Worm (Caenorhabditis elegans) whole organism, L3 larva: ENCODE measurements around the gene W10G6.1.

ENCODE experiments used
- R02D3.7 ChIP-seq: fragments of 150-350 bp; optimal IDR thresholded peaks from 2 replicates; lab custom pipeline; 2014; ENCODE audit warnings: missing biosample characterization, missing genetic modification characterization
- ZK546.5 ChIP-seq: sonication (generic microtip); optimal IDR thresholded peaks from 2 replicates; lab custom pipeline; 2017; ENCODE audit warnings: missing biosample characterization, missing genetic modification characterization
- aly-2 ChIP-seq: fragments of 150-350 bp; optimal IDR thresholded peaks from 2 replicates; lab custom pipeline; 2014; ENCODE audit warnings: missing biosample characterization, missing genetic modification characterization
- ama-1 ChIP-seq: fragments of 150-350 bp; optimal IDR thresholded peaks from 2 replicates; lab custom pipeline; 2018
- ceh-16 ChIP-seq: sonication (generic microtip); optimal IDR thresholded peaks from 2 replicates; lab custom pipeline; 2017; ENCODE audit warnings: missing biosample characterization, missing genetic modification characterization
- ceh-28 ChIP-seq: fragments of 150-350 bp; optimal IDR thresholded peaks from 2 replicates; lab custom pipeline; 2014; ENCODE audit warnings: missing biosample characterization, missing genetic modification reagents, missing genetic modification characterization
- ceh-82 ChIP-seq: fragments of 150-350 bp; optimal IDR thresholded peaks from 2 replicates; lab custom pipeline; 2014; ENCODE audit warnings: missing biosample characterization, missing genetic modification characterization
- ceh-9 ChIP-seq: sonication (generic microtip); optimal IDR thresholded peaks from 2 replicates; lab custom pipeline; 2018; ENCODE audit warnings: missing biosample characterization, missing genetic modification characterization
- daf-12 ChIP-seq: fragments of 150-350 bp; optimal IDR thresholded peaks from 2 replicates; lab custom pipeline; 2014; ENCODE audit warnings: missing biosample characterization, missing genetic modification reagents, missing genetic modification characterization
- egl-27 ChIP-seq: sonication (generic microtip); optimal IDR thresholded peaks from 4 replicates; lab custom pipeline; 2017; ENCODE audit warnings: missing biosample characterization, missing genetic modification reagents, missing genetic modification characterization
- egl-5 ChIP-seq: fragments of 150-350 bp; optimal IDR thresholded peaks from 2 replicates; lab custom pipeline; 2017; ENCODE audit warnings: missing biosample characterization, missing genetic modification reagents, missing genetic modification characterization, inconsistent platforms
- elt-1 ChIP-seq: fragments of 150-350 bp; optimal IDR thresholded peaks from 2 replicates; lab custom pipeline; 2014; ENCODE audit warnings: missing biosample characterization, missing genetic modification characterization
- elt-2 ChIP-seq: sonication (generic microtip); optimal IDR thresholded peaks from 2 replicates; lab custom pipeline; 2016; ENCODE audit warnings: missing genetic modification reagents, mild to moderate bottlenecking, missing genetic modification characterization, missing compliant biosample characterization
- elt-3 ChIP-seq, 3 experiments: fragments of 150-350 bp in 1 of 3; sonication (generic microtip) in 2 of 3; optimal IDR thresholded peaks; 2 replicates in 2 of 3; 4 replicates in 1 of 3; lab custom pipeline; 2014 to 2017; ENCODE audit warnings: missing biosample characterization in 3 of 3, missing genetic modification characterization in 3 of 3
- eor-1 ChIP-seq, 2 experiments: fragments of 150-350 bp; optimal IDR thresholded peaks; 2 replicates each; lab custom pipeline; 2014 to 2018; ENCODE audit warnings: missing biosample characterization in 2 of 2, missing genetic modification characterization in 2 of 2
- fkh-10 ChIP-seq: sonication (generic microtip); optimal IDR thresholded peaks from 2 replicates; lab custom pipeline; 2017; ENCODE audit warnings: missing biosample characterization, missing genetic modification reagents, missing genetic modification characterization
- fkh-2 ChIP-seq: fragments of 150-350 bp; optimal IDR thresholded peaks from 2 replicates; lab custom pipeline; 2014; ENCODE audit warnings: missing biosample characterization, missing genetic modification reagents, missing genetic modification characterization
- fos-1 ChIP-seq: fragments of 150-350 bp; optimal IDR thresholded peaks from 2 replicates; lab custom pipeline; 2014; ENCODE audit warnings: missing biosample characterization, missing genetic modification characterization
- hmg-11 ChIP-seq: sonication (generic microtip); optimal IDR thresholded peaks from 2 replicates; lab custom pipeline; 2016; ENCODE audit warnings: missing genetic modification characterization, missing compliant biosample characterization
- jun-1 ChIP-seq: fragments of 150-350 bp; optimal IDR thresholded peaks from 2 replicates; lab custom pipeline; 2014; ENCODE audit warnings: missing biosample characterization, missing genetic modification reagents, missing genetic modification characterization
- lin-15B ChIP-seq: fragments of 150-350 bp; optimal IDR thresholded peaks from 2 replicates; lab custom pipeline; 2014; ENCODE audit warnings: missing biosample characterization, missing genetic modification characterization
- lin-39 ChIP-seq: fragments of 150-350 bp; optimal IDR thresholded peaks from 2 replicates; lab custom pipeline; 2018; ENCODE audit warnings: missing biosample characterization, missing genetic modification reagents, missing genetic modification characterization
- lsy-12 ChIP-seq: sonication (generic microtip); optimal IDR thresholded peaks from 2 replicates; lab custom pipeline; 2016; ENCODE audit warnings: mild to moderate bottlenecking, missing genetic modification characterization, missing compliant biosample characterization
- mdl-1 ChIP-seq: fragments of 150-350 bp; optimal IDR thresholded peaks from 2 replicates; lab custom pipeline; 2014; ENCODE audit warnings: missing biosample characterization, missing genetic modification characterization
- mml-1 ChIP-seq: fragments of 150-350 bp; sonication (generic microtip); optimal IDR thresholded peaks from 3 replicates; lab custom pipeline; 2014; ENCODE audit warnings: missing biosample characterization, missing genetic modification characterization
- nfya-1 ChIP-seq: sonication (generic microtip); optimal IDR thresholded peaks from 2 replicates; lab custom pipeline; 2017; ENCODE audit warnings: missing genetic modification characterization, mild to moderate bottlenecking, missing compliant biosample characterization, antibody characterized with exemption, moderate library complexity; ENCODE audit not compliant: insufficient read depth
- nhr-11 ChIP-seq: fragments of 150-350 bp; optimal IDR thresholded peaks from 2 replicates; lab custom pipeline; 2014; ENCODE audit warnings: missing biosample characterization, missing genetic modification characterization
- nhr-12 ChIP-seq: fragments of 150-350 bp; optimal IDR thresholded peaks from 2 replicates; lab custom pipeline; 2014; ENCODE audit warnings: missing biosample characterization, missing genetic modification characterization
- nhr-23 ChIP-seq: fragments of 150-350 bp; optimal IDR thresholded peaks from 2 replicates; lab custom pipeline; 2014; ENCODE audit warnings: missing biosample characterization, missing genetic modification reagents, missing genetic modification characterization
- nhr-237 ChIP-seq: fragments of 150-350 bp; optimal IDR thresholded peaks from 2 replicates; lab custom pipeline; 2014; ENCODE audit warnings: missing biosample characterization, missing genetic modification characterization
- nhr-25 ChIP-seq: sonication (generic microtip); optimal IDR thresholded peaks from 2 replicates; lab custom pipeline; 2017; ENCODE audit warnings: missing biosample characterization, missing genetic modification characterization
- nhr-28 ChIP-seq: fragments of 150-350 bp; optimal IDR thresholded peaks from 2 replicates; lab custom pipeline; 2014; ENCODE audit warnings: missing biosample characterization, missing genetic modification characterization
- nhr-43 ChIP-seq: sonication (generic microtip); optimal IDR thresholded peaks from 2 replicates; lab custom pipeline; 2016; ENCODE audit warnings: mild to moderate bottlenecking, missing genetic modification characterization, missing compliant biosample characterization; ENCODE audit not compliant: poor library complexity, severe bottlenecking
- nhr-67 ChIP-seq: fragments of 150-350 bp; optimal IDR thresholded peaks from 2 replicates; lab custom pipeline; 2014; ENCODE audit warnings: missing biosample characterization, missing genetic modification characterization
- nhr-76 ChIP-seq: fragments of 150-350 bp; sonication (generic microtip); optimal IDR thresholded peaks from 5 replicates; lab custom pipeline; 2014; ENCODE audit warnings: missing biosample characterization, missing genetic modification characterization
- nhr-77 ChIP-seq: fragments of 150-350 bp; optimal IDR thresholded peaks from 2 replicates; lab custom pipeline; 2014; ENCODE audit warnings: missing biosample characterization, missing genetic modification characterization
- pha-4 ChIP-seq: fragments of 150-350 bp; optimal IDR thresholded peaks from 2 replicates; lab custom pipeline; 2014; ENCODE audit warnings: missing biosample characterization, missing genetic modification reagents, missing genetic modification characterization
- pqm-1 ChIP-seq: fragments of 150-350 bp; optimal IDR thresholded peaks from 2 replicates; lab custom pipeline; 2017; ENCODE audit warnings: missing biosample characterization, missing genetic modification characterization, inconsistent platforms
- sea-2 ChIP-seq: fragments of 150-350 bp; sonication (generic microtip); optimal IDR thresholded peaks from 4 replicates; lab custom pipeline; 2014; ENCODE audit warnings: missing biosample characterization, missing genetic modification reagents, missing genetic modification characterization
- skn-1 ChIP-seq: fragments of 150-350 bp; optimal IDR thresholded peaks from 2 replicates; lab custom pipeline; 2014; ENCODE audit warnings: missing biosample characterization, missing genetic modification characterization
- snpc-4 ChIP-seq: fragments of 150-350 bp; optimal IDR thresholded peaks from 2 replicates; lab custom pipeline; 2014; ENCODE audit warnings: missing biosample characterization, missing genetic modification characterization
- tbx-2 ChIP-seq: sonication (generic microtip); optimal IDR thresholded peaks from 2 replicates; lab custom pipeline; 2016; ENCODE audit warnings: mild to moderate bottlenecking, missing genetic modification characterization, missing compliant biosample characterization
- unc-39 ChIP-seq: sonication (generic microtip); optimal IDR thresholded peaks from 4 replicates; lab custom pipeline; 2017; ENCODE audit warnings: missing biosample characterization, missing genetic modification characterization
- unc-62 ChIP-seq: fragments of 150-350 bp; sonication (generic microtip); optimal IDR thresholded peaks from 4 replicates; lab custom pipeline; 2014; ENCODE audit warnings: missing biosample characterization, missing genetic modification reagents, missing genetic modification characterization
- zag-1 ChIP-seq: fragments of 150-350 bp; optimal IDR thresholded peaks from 2 replicates; lab custom pipeline; 2014; ENCODE audit warnings: missing biosample characterization, missing genetic modification characterization
- ztf-11 ChIP-seq: fragments of 150-350 bp; optimal IDR thresholded peaks from 2 replicates; lab custom pipeline; 2014; ENCODE audit warnings: missing biosample characterization, missing genetic modification characterization
- ztf-4 ChIP-seq: fragments of 150-350 bp; optimal IDR thresholded peaks from 2 replicates; lab custom pipeline; 2014; ENCODE audit warnings: missing biosample characterization, missing genetic modification characterization

The W10G6.1 gene

DNA sequence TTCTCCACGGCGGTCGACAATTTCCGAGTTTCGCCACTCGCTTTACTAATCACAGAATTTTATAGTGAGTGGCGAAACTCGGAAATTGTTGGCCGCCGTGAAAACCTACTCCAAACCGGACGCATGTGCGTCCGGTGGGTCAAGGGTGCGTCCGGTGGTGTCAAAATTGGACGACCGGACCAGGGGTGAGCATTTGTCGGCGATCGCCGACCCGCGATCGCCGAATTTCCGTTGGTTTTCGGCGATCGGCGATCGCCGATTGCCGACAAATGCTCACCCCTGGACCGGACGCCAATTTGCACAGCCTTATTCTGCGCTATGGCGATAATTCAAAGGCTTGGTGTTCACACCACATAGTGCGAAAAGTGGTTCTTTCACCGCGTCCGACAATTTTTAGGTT lies 40.7 kb upstream of the W10G6.1 start:
- TF ChIP-seq aly-2 (tag; lab: Kevin White, UChicago) (no peak), lsy-12 (tag; lab: Kevin White, UChicago) (no peak), zag-1 (tag; lab: Kevin White, UChicago) (no peak), daf-12 (tag; lab: Kevin White, UChicago) (no peak), nhr-67 (no peak), nhr-12 (no peak), snpc-4 (no peak), nhr-25 (no peak), R02D3.7 (tag; lab: Kevin White, UChicago) (no peak), elt-2 (tag; lab: Kevin White, UChicago) (no peak), mml-1 (tag; lab: Kevin White, UChicago) (no peak), ztf-4 (no peak), fkh-2 (tag; lab: Kevin White, UChicago) (no peak), ama-1 (lab: Kevin White, UChicago) (no peak), egl-27 (tag; lab: Kevin White, UChicago) (no peak), ceh-28 (tag; lab: Kevin White, UChicago) (no peak), lin-39 (no peak), nhr-237 (tag; lab: Kevin White, UChicago) (no peak), nhr-11 (no peak)

ce11 chrX:16205880-16206279 lies 39.1 kb upstream of the W10G6.1 start:
- TF ChIP-seq elt-1 (tag; lab: Kevin White, UChicago) (no peak), elt-2 (tag; lab: Kevin White, UChicago) (peak; percentile 50), pqm-1 (tag; lab: Kevin White, UChicago) (peak; percentile 12), nhr-77 (peak; percentile 39), nfya-1 (peak; percentile 54), mml-1 (tag; lab: Kevin White, UChicago) (no peak), lin-15B (no peak), ceh-82 (tag; lab: Kevin White, UChicago) (peak; percentile 49), ceh-9 (tag; lab: Kevin White, UChicago) (no peak), ztf-11 (tag; lab: Kevin White, UChicago) (no peak), daf-12 (tag; lab: Kevin White, UChicago) (no peak), ama-1 (lab: Kevin White, UChicago) (no peak), egl-5 (tag; lab: Kevin White, UChicago) (peak; percentile 20), lsy-12 (tag; lab: Kevin White, UChicago) (peak; percentile 15), aly-2 (tag; lab: Kevin White, UChicago) (no peak), pha-4 (tag; lab: Kevin White, UChicago) (peak; percentile 74), elt-3 (tag; optimal IDR thresholded peaks at IDR 0.05; lab: Kevin White, UChicago) (no peak), snpc-4 (peak; percentile 60), R02D3.7 (tag; lab: Kevin White, UChicago) (peak; percentile 48), fkh-10 (GFP tag; lab: Kevin White, UChicago) (peak; percentile 61), egl-27 (tag; lab: Kevin White, UChicago) (no peak), nhr-237 (tag; lab: Kevin White, UChicago) (no peak), skn-1 (tag; lab: Kevin White, UChicago) (peak; percentile 72), ZK546.5 (tag; lab: Kevin White, UChicago) (no peak), nhr-11 (peak; percentile 50), nhr-67 (no peak), ztf-4 (no peak), ceh-28 (tag; lab: Kevin White, UChicago) (peak; percentile 95), nhr-43 (tag; lab: Kevin White, UChicago) (peak; percentile 44), nhr-28 (tag; lab: Kevin White, UChicago) (no peak), jun-1 (peak; percentile 81), mdl-1 (tag; lab: Kevin White, UChicago) (no peak), fos-1 (tag; lab: Kevin White, UChicago) (no peak), tbx-2 (tag; lab: Kevin White, UChicago) (peak; percentile 84), unc-39 (tag; lab: Kevin White, UChicago) (no peak), sea-2 (no peak), nhr-76 (no peak), ceh-16 (no peak), unc-62 (GFP tag; lab: Kevin White, UChicago) (no peak), nhr-12 (no peak), lin-39 (peak; percentile 54), eor-1 (tag; optimal IDR thresholded peaks at IDR 0.05; lab: Kevin White, UChicago) (no peak), zag-1 (tag; lab: Kevin White, UChicago) (no peak), hmg-11 (peak; percentile 77), nhr-25 (peak; percentile 43), fkh-2 (tag; lab: Kevin White, UChicago) (no peak), nhr-23 (tag; lab: Kevin White, UChicago) (peak; percentile 56)
- TF ChIP-seq, all 47 proteins: peak for 21
